Worm (Caenorhabditis elegans) whole organism, L2 larva: Measurements from ENCODE around the gene F08F1.3.

Source experiments
- C34F6.9 ChIP-seq: fragments of 150-350 bp; optimal IDR thresholded peaks from 2 replicates; lab custom pipeline; 2014; ENCODE audit warnings: missing biosample characterization, missing genetic modification characterization
- R02D3.7 ChIP-seq: fragments of 150-350 bp; optimal IDR thresholded peaks from 2 replicates; lab custom pipeline; 2014; ENCODE audit warnings: missing biosample characterization, missing genetic modification characterization
- aly-2 ChIP-seq: fragments of 150-350 bp; optimal IDR thresholded peaks from 2 replicates; lab custom pipeline; 2014; ENCODE audit warnings: missing biosample characterization, missing genetic modification characterization
- ama-1 ChIP-seq: fragments of 150-350 bp; optimal IDR thresholded peaks from 2 replicates; lab custom pipeline; 2018; ENCODE audit warnings: inconsistent platforms
- blmp-1 ChIP-seq: sonication (generic microtip); optimal IDR thresholded peaks from 2 replicates; lab custom pipeline; 2017; ENCODE audit warnings: missing genetic modification characterization, mild to moderate bottlenecking, missing compliant biosample characterization, antibody characterized with exemption, moderate library complexity; ENCODE audit not compliant: insufficient read depth
- lsy-2 ChIP-seq, 2 experiments: fragments of 150-350 bp in 1 of 2; sonication (generic microtip) in 1 of 2; optimal IDR thresholded peaks; 2 replicates each; lab custom pipeline; 2014 to 2017; ENCODE audit warnings: missing biosample characterization in 2 of 2, missing genetic modification characterization in 2 of 2
- mdl-1 ChIP-seq, 2 experiments: fragments of 150-350 bp in 1 of 2; sonication (generic microtip) in 1 of 2; optimal IDR thresholded peaks; 2 replicates each; lab custom pipeline; 2017; ENCODE audit warnings: missing biosample characterization in 2 of 2, missing genetic modification characterization in 2 of 2
- nhr-12 ChIP-seq: fragments of 150-350 bp; optimal IDR thresholded peaks from 2 replicates; lab custom pipeline; 2014; ENCODE audit warnings: missing biosample characterization, missing genetic modification characterization
- nhr-25 ChIP-seq: fragments of 150-350 bp; sonication (generic microtip); optimal IDR thresholded peaks from 3 replicates; lab custom pipeline; 2014; ENCODE audit warnings: missing biosample characterization, missing genetic modification characterization
- nhr-77 ChIP-seq: fragments of 150-350 bp; optimal IDR thresholded peaks from 2 replicates; lab custom pipeline; 2014; ENCODE audit warnings: missing biosample characterization, missing genetic modification characterization
- skn-1 ChIP-seq: sonication (generic microtip); optimal IDR thresholded peaks from 2 replicates; lab custom pipeline; 2017; ENCODE audit warnings: missing biosample characterization, missing genetic modification characterization
- unc-55 ChIP-seq: fragments of 150-350 bp; sonication (generic microtip); optimal IDR thresholded peaks from 3 replicates; lab custom pipeline; 2014; ENCODE audit warnings: missing biosample characterization, missing genetic modification reagents, missing genetic modification characterization
- zag-1 ChIP-seq: fragments of 150-350 bp; optimal IDR thresholded peaks from 2 replicates; lab custom pipeline; 2014; ENCODE audit warnings: missing biosample characterization, missing genetic modification characterization
- ztf-11 ChIP-seq: sonication (generic microtip); optimal IDR thresholded peaks from 2 replicates; lab custom pipeline; 2017; ENCODE audit warnings: missing biosample characterization, missing genetic modification characterization

DNA sequence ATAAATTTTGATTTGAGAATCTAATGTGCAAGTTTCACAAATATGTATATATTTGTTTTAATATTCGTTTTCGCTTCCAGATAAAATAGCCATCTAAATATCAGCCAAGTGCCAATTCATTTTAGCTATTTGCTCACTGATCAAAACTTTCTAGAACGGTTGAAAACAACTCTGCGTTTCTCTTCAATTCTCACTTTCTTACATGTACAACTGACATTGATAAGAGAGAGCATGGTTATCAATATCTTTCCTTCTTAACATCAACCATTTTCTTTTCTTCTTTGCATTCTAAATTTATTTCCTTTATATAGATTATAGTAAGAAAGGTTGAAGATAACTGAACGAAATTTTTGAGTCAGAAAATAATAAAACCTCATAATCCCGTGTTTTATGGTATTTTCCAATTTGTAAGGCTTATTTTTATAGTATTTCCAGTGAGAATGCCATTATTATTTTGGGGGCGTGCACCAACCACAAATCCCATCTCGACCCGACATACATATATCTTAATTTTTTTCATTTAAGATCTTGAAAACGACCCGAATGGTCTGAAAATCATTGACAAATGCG lies at the start of gene F08F1.3:
- TF ChIP-seq skn-1 (tag; lab: Kevin White, UChicago) = no peak
- TF ChIP-seq lsy-2 (tag; optimal IDR thresholded peaks at IDR 0.05; lab: Kevin White, UChicago) = no peak
- no peak for TF ChIP-seq blmp-1 (tag; lab: Kevin White, UChicago)
- no peak for TF ChIP-seq unc-55 (GFP tag; lab: Kevin White, UChicago)
- TF ChIP-seq aly-2 (tag; lab: Kevin White, UChicago) = no peak
- TF ChIP-seq nhr-25 = no peak
- no peak for TF ChIP-seq nhr-77 (tag; lab: Kevin White, UChicago)
- no peak for TF ChIP-seq nhr-12 (tag; lab: Kevin White, UChicago)
- no peak for TF ChIP-seq ama-1 (lab: Kevin White, UChicago)
- TF ChIP-seq ztf-11 (tag; lab: Kevin White, UChicago) = no peak
- no peak for TF ChIP-seq R02D3.7 (tag; lab: Kevin White, UChicago)
- TF ChIP-seq zag-1 = no peak
- no peak for TF ChIP-seq C34F6.9 (tag; lab: Kevin White, UChicago)
- no peak for TF ChIP-seq mdl-1 (tag; optimal IDR thresholded peaks at IDR 0.05; lab: Kevin White, UChicago)
